Worm (Caenorhabditis elegans) whole organism, young adult: ENCODE data around the gene T04C9.2.

Source experiments
- T26A5.8 ChIP-seq: sonication (generic microtip); optimal IDR thresholded peaks from 2 replicates; lab custom pipeline; 2016; ENCODE audit warnings: missing genetic modification characterization, missing compliant biosample characterization
- nfya-1 ChIP-seq: sonication (generic microtip); optimal IDR thresholded peaks from 2 replicates; lab custom pipeline; 2017; ENCODE audit warnings: antibody characterized with exemption, missing compliant biosample characterization, missing genetic modification characterization, borderline replicate concordance; ENCODE audit not compliant: insufficient read depth
- unc-130 ChIP-seq: sonication (generic microtip); optimal IDR thresholded peaks from 2 replicates; lab custom pipeline; 2016; ENCODE audit warnings: missing genetic modification reagents, missing genetic modification characterization, missing compliant biosample characterization

ce11 chrIII:5953041-5953912, 38.4 kb upstream of the T04C9.2 start:
- TF ChIP-seq unc-130 (GFP tag; lab: Kevin White, UChicago) (no peak), T26A5.8 (tag; lab: Kevin White, UChicago) (no peak), nfya-1 (no peak)
